Fruit fly (Drosophila melanogaster) whole organism, wandering third instar larva: ENCODE measurements around the gene Rpp14a.

Experiments used
- Abd-B ChIP-seq: fragments of >200 bp; optimal IDR thresholded peaks from 2 replicates; lab custom pipeline; 2017; ENCODE audit warnings: missing biosample characterization, missing genetic modification characterization
- CG32264 ChIP-seq: fragments of 200-800 bp; sonication (Bioruptor generic); optimal IDR thresholded peaks from 2 replicates; lab custom pipeline; 2016; ENCODE audit warnings: missing biosample characterization, missing genetic modification characterization
- CG9705 ChIP-seq: fragments of 200-800 bp; sonication (Bioruptor generic); optimal IDR thresholded peaks from 2 replicates; lab custom pipeline; 2018; ENCODE audit warnings: missing biosample characterization, mild to moderate bottlenecking, missing genetic modification characterization
- CrebA ChIP-seq: fragments of 200-800 bp; sonication (Bioruptor generic); optimal IDR thresholded peaks from 2 replicates; lab custom pipeline; 2016; ENCODE audit warnings: missing biosample characterization, mild to moderate bottlenecking, missing genetic modification characterization, borderline replicate concordance
- Dfd ChIP-seq: fragments of >200 bp; optimal IDR thresholded peaks from 2 replicates; lab custom pipeline; 2017; ENCODE audit warnings: missing biosample characterization, missing genetic modification characterization
- Dif ChIP-seq: fragments of 200-275, 200-300 bp; sonication (Bioruptor generic); optimal IDR thresholded peaks from 2 replicates; lab custom pipeline; 2018; ENCODE audit warnings: missing biosample characterization, missing genetic modification characterization; ENCODE audit not compliant: partially characterized antibody
- GATAd ChIP-seq: sonication (Bioruptor generic); optimal IDR thresholded peaks from 2 replicates; lab custom pipeline; 2016; ENCODE audit warnings: missing biosample characterization, missing genetic modification characterization
- HLH106 ChIP-seq: fragments of 200-800 bp; optimal IDR thresholded peaks from 3 replicates; lab custom pipeline; 2019; ENCODE audit warnings: missing biosample characterization, mild to moderate bottlenecking, missing genetic modification characterization, moderate library complexity
- Hnf4 ChIP-seq: fragments of 200-800 bp; sonication (Bioruptor generic); optimal IDR thresholded peaks from 2 replicates; lab custom pipeline; 2016; ENCODE audit warnings: missing biosample characterization, mild to moderate bottlenecking, missing genetic modification characterization
- Hr78 ChIP-seq: fragments of >200 bp; optimal IDR thresholded peaks from 2 replicates; lab custom pipeline; 2017; ENCODE audit warnings: missing biosample characterization, missing genetic modification characterization
- Hr83 ChIP-seq: fragments of 200-300 bp; sonication (Bioruptor generic); optimal IDR thresholded peaks from 2 replicates; lab custom pipeline; 2016; ENCODE audit warnings: missing biosample characterization, mild to moderate bottlenecking, missing genetic modification characterization, moderate library complexity; ENCODE audit not compliant: poor library complexity, severe bottlenecking
- Jra ChIP-seq: sonication (Bioruptor generic); optimal IDR thresholded peaks from 2 replicates; lab custom pipeline; 2016; ENCODE audit warnings: missing biosample characterization, missing genetic modification characterization
- Mio ChIP-seq: sonication (Bioruptor generic); optimal IDR thresholded peaks from 2 replicates; lab custom pipeline; 2016; ENCODE audit warnings: missing biosample characterization, missing genetic modification characterization
- Myc ChIP-seq: fragments of >200 bp; optimal IDR thresholded peaks from 2 replicates; lab custom pipeline; 2017
- N ChIP-seq: fragments of >200 bp; optimal IDR thresholded peaks from 2 replicates; lab custom pipeline; 2018; ENCODE audit warnings: missing biosample characterization, missing external identifiers, missing genetic modification characterization
- OdsH ChIP-seq: fragments of 200-800 bp; sonication (Bioruptor generic); optimal IDR thresholded peaks from 2 replicates; lab custom pipeline; 2016; ENCODE audit warnings: missing biosample characterization, mild to moderate bottlenecking, missing genetic modification characterization
- Rel ChIP-seq, 2 experiments: fragments of 200-800 bp; sonication (Bioruptor generic) in 1 of 2; optimal IDR thresholded peaks; 2 replicates in 1 of 2; 3 replicates in 1 of 2; lab custom pipeline; 2016 to 2019; ENCODE audit warnings: mild to moderate bottlenecking in 2 of 2, missing biosample characterization in 2 of 2, missing genetic modification characterization in 2 of 2, moderate library complexity in 1 of 2
- Sp1 ChIP-seq: fragments of 200-800 bp; sonication (Bioruptor generic); optimal IDR thresholded peaks from 3 replicates; lab custom pipeline; 2019; ENCODE audit warnings: missing biosample characterization, mild to moderate bottlenecking, missing genetic modification characterization, moderate library complexity
- Vsx2 ChIP-seq: fragments of 200-300, 225-300 bp; sonication (Bioruptor generic); optimal IDR thresholded peaks from 2 replicates; lab custom pipeline; 2018; ENCODE audit warnings: missing biosample characterization, missing genetic modification characterization; ENCODE audit not compliant: partially characterized antibody
- br ChIP-seq: fragments of 200-800 bp; sonication (Bioruptor generic); optimal IDR thresholded peaks from 2 replicates; lab custom pipeline; 2016; ENCODE audit warnings: missing biosample characterization, missing genetic modification characterization
- brk ChIP-seq: fragments of 200-800 bp; sonication (Bioruptor generic); optimal IDR thresholded peaks from 2 replicates; lab custom pipeline; 2016; ENCODE audit warnings: missing biosample characterization, mild to moderate bottlenecking, missing genetic modification characterization
- dl ChIP-seq, 2 experiments: fragments of 175-275, 200-275 bp in 1 of 2; fragments of 200-275 bp in 1 of 2; sonication (Bioruptor generic); optimal IDR thresholded peaks; lab custom pipeline; 2018; ENCODE audit warnings: mild to moderate bottlenecking in 2 of 2, missing biosample characterization in 2 of 2, missing genetic modification characterization in 2 of 2, moderate library complexity in 2 of 2; ENCODE audit not compliant: partially characterized antibody in 2 of 2, insufficient read depth in 1 of 2
- dmrt93B ChIP-seq: fragments of 200-800 bp; sonication (Bioruptor generic); optimal IDR thresholded peaks from 2 replicates; lab custom pipeline; 2018; ENCODE audit warnings: missing biosample characterization, mild to moderate bottlenecking, missing genetic modification characterization
- dsf ChIP-seq: sonication (Bioruptor generic); optimal IDR thresholded peaks from 2 replicates; lab custom pipeline; 2016; ENCODE audit warnings: missing biosample characterization, missing genetic modification characterization, borderline replicate concordance
- ey ChIP-seq: fragments of 200-800 bp; sonication (Bioruptor generic); optimal IDR thresholded peaks from 2 replicates; lab custom pipeline; 2016; ENCODE audit warnings: missing biosample characterization, missing genetic modification characterization
- foxo ChIP-seq, 2 experiments: fragments of 200-800 bp; sonication (Bioruptor generic); optimal IDR thresholded peaks; 2 replicates in 1 of 2; 3 replicates in 1 of 2; lab custom pipeline; 2016 to 2017; ENCODE audit warnings: missing biosample characterization in 2 of 2, missing genetic modification characterization in 2 of 2
- fru ChIP-seq: fragments of 200-800 bp; sonication (Bioruptor generic); optimal IDR thresholded peaks from 3 replicates; lab custom pipeline; 2016; ENCODE audit warnings: missing biosample characterization, mild to moderate bottlenecking, missing genetic modification characterization
- h ChIP-seq: fragments of 200-800 bp; sonication (Bioruptor generic); optimal IDR thresholded peaks from 3 replicates; lab custom pipeline; 2016; ENCODE audit warnings: missing biosample characterization, mild to moderate bottlenecking, missing genetic modification characterization
- jim ChIP-seq: fragments of 175-275, 200-325 bp; sonication (Bioruptor generic); optimal IDR thresholded peaks from 2 replicates; lab custom pipeline; 2016; ENCODE audit warnings: missing biosample characterization, mild to moderate bottlenecking, missing genetic modification characterization
- lola ChIP-seq: fragments of >200 bp; optimal IDR thresholded peaks from 2 replicates; lab custom pipeline; 2017; ENCODE audit warnings: missing biosample characterization, missing genetic modification characterization
- pan ChIP-seq: fragments of >200 bp; optimal IDR thresholded peaks from 2 replicates; lab custom pipeline; 2017
- psq ChIP-seq: fragments of 200-800 bp; sonication (Bioruptor generic); optimal IDR thresholded peaks from 3 replicates; lab custom pipeline; 2017; ENCODE audit warnings: missing biosample characterization, mild to moderate bottlenecking, missing genetic modification characterization, moderate library complexity
- rgr ChIP-seq: fragments of 200-800 bp; sonication (Bioruptor generic); optimal IDR thresholded peaks from 3 replicates; lab custom pipeline; 2016; ENCODE audit warnings: missing biosample characterization, mild to moderate bottlenecking, missing genetic modification characterization
- sage ChIP-seq: fragments of 200-800 bp; sonication (Bioruptor generic); optimal IDR thresholded peaks from 2 replicates; lab custom pipeline; 2016; ENCODE audit warnings: missing biosample characterization, mild to moderate bottlenecking, missing genetic modification characterization
- sv ChIP-seq: fragments of 200-800 bp; sonication (Bioruptor generic); optimal IDR thresholded peaks from 3 replicates; lab custom pipeline; 2016; ENCODE audit warnings: missing biosample characterization, missing genetic modification characterization
- tai ChIP-seq: sonication (Bioruptor generic); optimal IDR thresholded peaks from 2 replicates; lab custom pipeline; 2016; ENCODE audit warnings: missing biosample characterization, missing genetic modification characterization
- usp ChIP-seq: fragments of >200 bp; optimal IDR thresholded peaks from 2 replicates; lab custom pipeline; 2017; ENCODE audit warnings: missing biosample characterization, missing genetic modification characterization
- woc ChIP-seq: sonication (Bioruptor generic); optimal IDR thresholded peaks from 2 replicates; lab custom pipeline; 2016; ENCODE audit warnings: missing biosample characterization, mild to moderate bottlenecking, missing genetic modification characterization

Rpp14a gene

dm6 chr3R:30076088-30076487, 19.4 kb downstream of the Rpp14a start:
- TF ChIP-seq tai (GFP tag; lab: Kevin White, UChicago): no peak
- peak; percentile 39 for TF ChIP-seq br
- TF ChIP-seq N (GFP tag; lab: Kevin White, UChicago): no peak
- no peak for TF ChIP-seq usp (GFP tag; lab: Kevin White, UChicago)
- peak; percentile 8 for TF ChIP-seq HLH106 (tag; lab: Kevin White, UChicago)
- TF ChIP-seq psq: peak; percentile 15
- TF ChIP-seq sv (GFP tag; lab: Kevin White, UChicago): no peak
- no peak for TF ChIP-seq Rel (GFP tag; optimal IDR thresholded peaks at IDR 0.05; lab: Kevin White, UChicago)
- TF ChIP-seq Rel (tag; optimal IDR thresholded peaks at IDR 0.05; lab: Kevin White, UChicago): no peak
- no peak for TF ChIP-seq pan (lab: Kevin White, UChicago)
- no peak for TF ChIP-seq dl (GFP tag; optimal IDR thresholded peaks at IDR 0.05; lab: Kevin White, UChicago; ENCODE audit: insufficient read depth in 1 of 2, partially characterized antibody in 2 of 2)
- peak; percentile 58 for TF ChIP-seq fru (GFP tag; lab: Kevin White, UChicago)
- no peak for TF ChIP-seq Hr78 (GFP tag; lab: Kevin White, UChicago)
- TF ChIP-seq Dif (GFP tag; lab: Kevin White, UChicago): no peak
- TF ChIP-seq OdsH (GFP tag; lab: Kevin White, UChicago): no peak
- TF ChIP-seq lola (GFP tag; lab: Kevin White, UChicago): no peak
- TF ChIP-seq dmrt93B (GFP tag; lab: Kevin White, UChicago): peak; percentile 16
- TF ChIP-seq brk: no peak
- no peak for TF ChIP-seq Mio (GFP tag; lab: Kevin White, UChicago)
- no peak for TF ChIP-seq sage (GFP tag; lab: Kevin White, UChicago)
- no peak for TF ChIP-seq Jra (GFP tag; lab: Kevin White, UChicago)
- TF ChIP-seq ey (GFP tag; lab: Kevin White, UChicago): peak; percentile 49
- TF ChIP-seq h: peak; percentile 35
- no peak for TF ChIP-seq Dfd (GFP tag; lab: Kevin White, UChicago)
- peak; percentile 15 for TF ChIP-seq Sp1 (GFP tag; lab: Kevin White, UChicago)
- no peak for TF ChIP-seq Hnf4 (GFP tag; lab: Kevin White, UChicago)
- no peak for TF ChIP-seq Vsx2 (GFP tag; lab: Kevin White, UChicago)
- TF ChIP-seq CG9705 (GFP tag; lab: Kevin White, UChicago): no peak
- no peak for TF ChIP-seq dsf (GFP tag; lab: Kevin White, UChicago)
- TF ChIP-seq rgr (GFP tag; lab: Kevin White, UChicago): peak; percentile 19
- TF ChIP-seq jim: no peak
- TF ChIP-seq Myc (lab: Kevin White, UChicago): no peak
- TF ChIP-seq GATAd: no peak
- TF ChIP-seq woc (GFP tag; lab: Kevin White, UChicago): no peak
- no peak for TF ChIP-seq CrebA (GFP tag; lab: Kevin White, UChicago)
- TF ChIP-seq foxo (GFP tag; optimal IDR thresholded peaks at IDR 0.05; lab: Kevin White, UChicago): peak in 1 of 2 experiments; percentile 64
- TF ChIP-seq Abd-B (GFP tag; lab: Kevin White, UChicago): no peak
- no peak for TF ChIP-seq Hr83 (GFP tag; lab: Kevin White, UChicago)
- no peak for TF ChIP-seq CG32264

dm6 chr3R:30083215-30083614, 26.6 kb downstream of the Rpp14a start:
- TF ChIP-seq Hnf4 (GFP tag; lab: Kevin White, UChicago): no peak
- no peak for TF ChIP-seq usp (GFP tag; lab: Kevin White, UChicago)
- no peak for TF ChIP-seq CG9705 (GFP tag; lab: Kevin White, UChicago)
- TF ChIP-seq foxo (GFP tag; optimal IDR thresholded peaks at IDR 0.05; lab: Kevin White, UChicago): peak in 1 of 2 experiments; percentile 3
- no peak for TF ChIP-seq dsf (GFP tag; lab: Kevin White, UChicago)
- TF ChIP-seq Sp1 (GFP tag; lab: Kevin White, UChicago): peak; percentile 15
- peak; percentile 42 for TF ChIP-seq ey (GFP tag; lab: Kevin White, UChicago)
- peak; percentile 29 for TF ChIP-seq rgr (GFP tag; lab: Kevin White, UChicago)
- peak; percentile 57 for TF ChIP-seq HLH106 (tag; lab: Kevin White, UChicago)
- TF ChIP-seq Mio (GFP tag; lab: Kevin White, UChicago): no peak
- TF ChIP-seq Hr78 (GFP tag; lab: Kevin White, UChicago): no peak
- TF ChIP-seq pan (lab: Kevin White, UChicago): no peak
- TF ChIP-seq psq: peak; percentile 27
- TF ChIP-seq Dif (GFP tag; lab: Kevin White, UChicago): no peak
- TF ChIP-seq OdsH (GFP tag; lab: Kevin White, UChicago): no peak
- peak; percentile 40 for TF ChIP-seq h
- TF ChIP-seq br: peak; percentile 2
- TF ChIP-seq sage (GFP tag; lab: Kevin White, UChicago): no peak
